Worm (Caenorhabditis elegans): ENCODE results near the gene abcx-1.
A peak's percentile ranks its signal among the peaks of the same experiment; 100 is the strongest.

The abcx-1 gene

ce11 chrII:6544842-6545410 lies 13.0 kb downstream of the abcx-1 start, which contains the start of gene lron-15:
lron-15 (minus strand) TSS chrII:6544892.
- TF ChIP-seq unc-55 (GFP tag; optimal IDR thresholded peaks at IDR 0.05) (peak; percentile 50), rnt-1 (tag; optimal IDR thresholded peaks at IDR 0.05) (peak; percentile 21), K02D7.2 (tag; optimal IDR thresholded peaks at IDR 0.05) (no peak), eyg-1 (tag; optimal IDR thresholded peaks at IDR 0.05) (no peak)

ce11 chrII:6554677-6555076 lies 22.7 kb downstream of the abcx-1 start, which contains the start of gene wrn-1:
wrn-1 (plus strand) TSS chrII:6554977.
- TF ChIP-seq C38D4.7 (GFP tag; optimal IDR thresholded peaks at IDR 0.05) (no peak), unc-42 (tag; optimal IDR thresholded peaks at IDR 0.05) (no peak), npax-4 (tag; optimal IDR thresholded peaks at IDR 0.05) (no peak), unc-3 (GFP tag; conservative IDR thresholded peaks at IDR 0.05) (no peak), unc-3 (tag; optimal IDR thresholded peaks at IDR 0.05) (no peak), pqm-1 (tag; optimal IDR thresholded peaks at IDR 0.05) (no peak), ets-4 (tag; optimal IDR thresholded peaks at IDR 0.05) (no peak), dmd-4 (tag; optimal IDR thresholded peaks at IDR 0.05; ENCODE audit: borderline replicate concordance) (no peak), ceh-31 (tag; optimal IDR thresholded peaks at IDR 0.05) (no peak), hlh-30 (tag; optimal IDR thresholded peaks at IDR 0.05; ENCODE audit: insufficient read depth) (no peak), ceh-19 (GFP tag; optimal IDR thresholded peaks at IDR 0.05) (no peak), pha-4 (tag; optimal IDR thresholded peaks at IDR 0.05) (no peak), C08G9.2 (tag; optimal IDR thresholded peaks at IDR 0.05) (no peak), nhr-232 (tag; optimal IDR thresholded peaks at IDR 0.05) (no peak), pax-1 (tag; optimal IDR thresholded peaks at IDR 0.05) (no peak), ceh-30 (tag; optimal IDR thresholded peaks at IDR 0.05) (no peak), elt-4 (tag; optimal IDR thresholded peaks at IDR 0.05) (no peak)

- TF ChIP-seq elt-2 (tag; optimal IDR thresholded peaks at IDR 0.05) = no peak
- TF ChIP-seq Y22D7AL.16 (tag; optimal IDR thresholded peaks at IDR 0.05) = no peak
- no peak for TF ChIP-seq C38D4.7 (GFP tag; optimal IDR thresholded peaks at IDR 0.05)
- TF ChIP-seq che-1 (tag; optimal IDR thresholded peaks at IDR 0.05) = no peak
- no peak for TF ChIP-seq ttx-3 (tag; optimal IDR thresholded peaks at IDR 0.05)
- no peak for TF ChIP-seq gmeb-2 (tag; optimal IDR thresholded peaks at IDR 0.05)
- TF ChIP-seq dve-1 (tag; optimal IDR thresholded peaks at IDR 0.05) = no peak
- TF ChIP-seq C08G9.2 (tag; optimal IDR thresholded peaks at IDR 0.05) = no peak
- TF ChIP-seq madf-2 (tag; optimal IDR thresholded peaks at IDR 0.05) = no peak
- no peak for TF ChIP-seq ref-2 (tag; optimal IDR thresholded peaks at IDR 0.05)
- no peak for TF ChIP-seq syd-9 (tag; optimal IDR thresholded peaks at IDR 0.05)
- no peak for TF ChIP-seq sdc-2 (tag; optimal IDR thresholded peaks at IDR 0.05)
- TF ChIP-seq ceh-30 (tag; optimal IDR thresholded peaks at IDR 0.05) = no peak
- TF ChIP-seq ztf-16 (tag; optimal IDR thresholded peaks at IDR 0.05) = no peak
These were observed 26.9 kb downstream of the abcx-1 start for ce11 chrII:6558887-6559286.

ce11 chrII:6560291-6560690 lies 28.3 kb downstream of the abcx-1 start:
- TF ChIP-seq ceh-48 (tag; optimal IDR thresholded peaks at IDR 0.05) (no peak), ceh-31 (tag; optimal IDR thresholded peaks at IDR 0.05) (no peak), unc-42 (tag; optimal IDR thresholded peaks at IDR 0.05) (no peak)

- TF ChIP-seq nhr-11 (tag; optimal IDR thresholded peaks at IDR 0.05) = no peak
- no peak for TF ChIP-seq Y22D7AL.16 (tag; optimal IDR thresholded peaks at IDR 0.05)
- no peak for TF ChIP-seq odd-2 (tag; optimal IDR thresholded peaks at IDR 0.05)
- TF ChIP-seq elt-2 (tag; optimal IDR thresholded peaks at IDR 0.05) = no peak
- TF ChIP-seq eyg-1 (tag; optimal IDR thresholded peaks at IDR 0.05) = no peak
- no peak for TF ChIP-seq pha-4 (tag; optimal IDR thresholded peaks at IDR 0.05)
- TF ChIP-seq pag-3 (tag; optimal IDR thresholded peaks at IDR 0.05; ENCODE audit: borderline replicate concordance) = no peak
- TF ChIP-seq hlh-6 (tag; optimal IDR thresholded peaks at IDR 0.05) = no peak
- no peak for TF ChIP-seq ceh-24 (tag; optimal IDR thresholded peaks at IDR 0.05)
- no peak for TF ChIP-seq pat-9 (tag; optimal IDR thresholded peaks at IDR 0.05)
- no peak for TF ChIP-seq dmd-4 (tag; optimal IDR thresholded peaks at IDR 0.05; ENCODE audit: borderline replicate concordance)
- no peak for TF ChIP-seq ceh-22 (tag; optimal IDR thresholded peaks at IDR 0.05)
- no peak for TF ChIP-seq hlh-15 (tag; optimal IDR thresholded peaks at IDR 0.05)
- no peak for TF ChIP-seq hlh-8 (tag; optimal IDR thresholded peaks at IDR 0.05)
- no peak for TF ChIP-seq C38D4.7 (GFP tag; optimal IDR thresholded peaks at IDR 0.05)
- TF ChIP-seq unc-42 (tag; optimal IDR thresholded peaks at IDR 0.05) = no peak
- no peak for TF ChIP-seq ceh-2 (tag; optimal IDR thresholded peaks at IDR 0.05)
- no peak for TF ChIP-seq tbx-2 (tag; optimal IDR thresholded peaks at IDR 0.05)
These were observed 29.3 kb downstream of the abcx-1 start, which contains the start of gene F18C5.10 for ce11 chrII:6561300-6561699. F18C5.10 (minus strand) TSS chrII:6561444.
